Worm (Caenorhabditis elegans): ENCODE data around the gene fahd-1.

DNA sequence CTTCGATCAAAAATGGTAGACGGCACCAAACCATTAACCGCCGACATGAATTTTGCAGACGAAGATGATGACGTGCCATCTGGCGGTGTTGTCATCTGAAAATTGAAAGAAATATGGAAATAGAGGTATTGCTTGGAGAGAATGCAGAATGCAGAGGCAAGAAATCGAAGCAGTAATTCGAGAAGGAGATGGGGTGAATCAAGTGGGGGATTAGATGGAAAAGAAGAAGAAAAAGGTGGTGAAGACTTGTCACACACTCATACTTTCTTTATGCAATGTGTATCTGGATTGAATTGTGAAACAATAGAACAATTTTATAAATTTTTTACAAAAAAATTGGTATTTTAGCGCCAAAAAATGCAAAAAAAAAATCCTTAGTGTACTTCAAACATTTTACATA is 32.8 kb downstream of the fahd-1 start, which contains the start of gene tag-250:
- TF ChIP-seq unc-62 (GFP tag; optimal IDR thresholded peaks at IDR 0.05) (no peak), elt-3 (tag; optimal IDR thresholded peaks at IDR 0.05) (no peak), ceh-83 (GFP tag; optimal IDR thresholded peaks at IDR 0.05) (no peak), ceh-43 (GFP tag; optimal IDR thresholded peaks at IDR 0.05) (no peak), nhr-28 (tag; optimal IDR thresholded peaks at IDR 0.05) (no peak), ztf-11 (tag; optimal IDR thresholded peaks at IDR 0.05) (no peak), nhr-12 (tag; optimal IDR thresholded peaks at IDR 0.05) (no peak)
